Fruit fly (Drosophila melanogaster) whole organism, embryonic: ENCODE results near the gene QIL1.

ENCODE experiments used
- Asciz ChIP-seq: fragments of 200-800 bp; sonication (Bioruptor generic); optimal IDR thresholded peaks from 2 replicates; lab custom pipeline; 2017; ENCODE audit warnings: missing biosample characterization, mild to moderate bottlenecking, missing genetic modification characterization, missing genetic modification reagents
- Atf-2 ChIP-seq: fragments of 200-800 bp; sonication (Bioruptor generic); optimal IDR thresholded peaks from 2 replicates; lab custom pipeline; 2016; ENCODE audit warnings: missing biosample characterization, missing genetic modification characterization
- Awh ChIP-seq: fragments of 200-800 bp; sonication (Bioruptor generic); IDR thresholded peaks from 2 replicates; pipeline ENCODE4, ENCODE4 v1.3.6; 2022; ENCODE audit warnings: missing biosample characterization, missing genetic modification characterization
- CG10366 ChIP-seq: fragments of 200-800 bp; sonication (Bioruptor generic); IDR thresholded peaks from 2 replicates; pipeline ENCODE4 v1.3.6; 2022; ENCODE audit warnings: missing biosample characterization, missing genetic modification characterization
- CG10431 ChIP-seq: fragments of 200-800 bp; sonication (Bioruptor generic); optimal IDR thresholded peaks from 3 replicates; lab custom pipeline; 2018; ENCODE audit warnings: missing biosample characterization, mild to moderate bottlenecking, missing genetic modification characterization
- CG10959 ChIP-seq: fragments of 200-800 bp; sonication (Bioruptor generic); IDR thresholded peaks from 2 replicates; pipeline ENCODE4 v1.3.6; 2022; ENCODE audit warnings: missing biosample characterization, missing genetic modification characterization
- CG11456 ChIP-seq: fragments of 200-800 bp; sonication (Bioruptor generic); IDR thresholded peaks from 3 replicates; pipeline ENCODE4 v1.3.6; 2022; ENCODE audit warnings: missing biosample characterization, missing genetic modification characterization
- CG11504 ChIP-seq: fragments of 200-800 bp; sonication (Bioruptor generic); optimal IDR thresholded peaks from 3 replicates; lab custom pipeline; 2019; ENCODE audit warnings: missing biosample characterization, mild to moderate bottlenecking, missing genetic modification characterization, moderate library complexity
- CG12769 ChIP-seq: fragments of 200-800 bp; sonication (Bioruptor generic); optimal IDR thresholded peaks from 2 replicates; lab custom pipeline; 2019; ENCODE audit warnings: missing biosample characterization, mild to moderate bottlenecking, missing genetic modification characterization, moderate library complexity
- CG13123 ChIP-seq: fragments of 200-800 bp; sonication (Bioruptor generic); optimal IDR thresholded peaks from 2 replicates; lab custom pipeline; 2016; ENCODE audit warnings: missing biosample characterization, missing genetic modification characterization
- CG13424 ChIP-seq: fragments of 200-800 bp; sonication (Bioruptor generic); optimal IDR thresholded peaks from 2 replicates; lab custom pipeline; 2019; ENCODE audit warnings: missing biosample characterization, mild to moderate bottlenecking, missing genetic modification characterization, moderate library complexity
- CG15514 ChIP-seq: fragments of 200-800 bp; sonication (Bioruptor generic); optimal IDR thresholded peaks from 3 replicates; lab custom pipeline; 2017; ENCODE audit warnings: missing biosample characterization, missing genetic modification characterization, mild to moderate bottlenecking, moderate library complexity, missing genetic modification reagents
- CG1603 ChIP-seq: fragments of 200-800 bp; sonication (Bioruptor generic); optimal IDR thresholded peaks from 2 replicates; lab custom pipeline; 2019; ENCODE audit warnings: missing biosample characterization, mild to moderate bottlenecking, missing genetic modification characterization, moderate library complexity
- CG17359 ChIP-seq: fragments of 200-800 bp; sonication (Bioruptor generic); optimal IDR thresholded peaks from 3 replicates; lab custom pipeline; 2018; ENCODE audit warnings: missing biosample characterization, mild to moderate bottlenecking, missing genetic modification characterization, moderate library complexity
- CG17361 ChIP-seq: fragments of 200-800 bp; sonication (Bioruptor generic); IDR thresholded peaks from 3 replicates; pipeline ENCODE4 v1.3.6; 2022; ENCODE audit warnings: missing biosample characterization, missing genetic modification characterization
- CG17385 ChIP-seq: fragments of 200-800 bp; sonication (Bioruptor generic); optimal IDR thresholded peaks from 3 replicates; lab custom pipeline; 2018; ENCODE audit warnings: missing biosample characterization, mild to moderate bottlenecking, missing genetic modification characterization
- CG18599 ChIP-seq: fragments of 200-800 bp; sonication (Bioruptor generic); optimal IDR thresholded peaks from 3 replicates; lab custom pipeline; 2017; ENCODE audit warnings: missing biosample characterization, missing genetic modification characterization, mild to moderate bottlenecking, moderate library complexity, missing genetic modification reagents
- CG18764 ChIP-seq: fragments of 200-800 bp; sonication (Bioruptor generic); optimal IDR thresholded peaks from 3 replicates; lab custom pipeline; 2016; ENCODE audit warnings: missing biosample characterization, missing genetic modification characterization
- CG2120 ChIP-seq: fragments of 200-800 bp; sonication (Bioruptor generic); optimal IDR thresholded peaks from 3 replicates; lab custom pipeline; 2016; ENCODE audit warnings: missing biosample characterization, missing genetic modification characterization
- CG4854 ChIP-seq: fragments of 200-800 bp; sonication (Bioruptor generic); optimal IDR thresholded peaks from 2 replicates; lab custom pipeline; 2016; ENCODE audit warnings: missing biosample characterization, missing genetic modification characterization, inconsistent platforms
- CG5180 ChIP-seq: fragments of 200-800 bp; sonication (Bioruptor generic); optimal IDR thresholded peaks from 3 replicates; lab custom pipeline; 2017; ENCODE audit warnings: missing biosample characterization, missing genetic modification characterization, mild to moderate bottlenecking, moderate library complexity, missing genetic modification reagents
- CG8924 ChIP-seq: fragments of 200-800 bp; optimal IDR thresholded peaks from 3 replicates; lab custom pipeline; 2019; ENCODE audit warnings: missing biosample characterization, mild to moderate bottlenecking, missing genetic modification characterization, moderate library complexity
- CG8944 ChIP-seq: fragments of 200-800 bp; sonication (Bioruptor generic); optimal IDR thresholded peaks from 3 replicates; lab custom pipeline; 2016; ENCODE audit warnings: missing biosample characterization, missing genetic modification characterization
- CG9876 ChIP-seq: fragments of 200-800 bp; sonication (Bioruptor generic); optimal IDR thresholded peaks from 2 replicates; lab custom pipeline; 2016; ENCODE audit warnings: missing biosample characterization, missing genetic modification characterization
- CG9932 ChIP-seq: fragments of 200-800 bp; sonication (Bioruptor generic); IDR thresholded peaks from 2 replicates; pipeline ENCODE4 v1.3.6; 2022; ENCODE audit warnings: missing biosample characterization, missing genetic modification characterization
- CHES-1-like ChIP-seq: fragments of 200-800 bp; sonication (Bioruptor generic); optimal IDR thresholded peaks from 2 replicates; lab custom pipeline; 2016; ENCODE audit warnings: missing biosample characterization, missing genetic modification characterization
- D ChIP-seq, 2 experiments: fragments of 200-800 bp in 1 of 2; fragments of >200 bp in 1 of 2; sonication (Bioruptor generic) in 1 of 2; optimal IDR thresholded peaks; 2 replicates in 1 of 2; 3 replicates in 1 of 2; lab custom pipeline; 2017; ENCODE audit warnings: mild to moderate bottlenecking in 1 of 2, missing biosample characterization in 1 of 2, missing genetic modification characterization in 1 of 2, missing genetic modification reagents in 1 of 2
- Dip2 ChIP-seq: fragments of 200-800 bp; sonication (Bioruptor generic); IDR thresholded peaks from 2 replicates; pipeline ENCODE4 v1.3.6; 2022; ENCODE audit warnings: missing biosample characterization, missing genetic modification characterization
- Doc3 ChIP-seq: fragments of 200-800 bp; sonication (Bioruptor generic); IDR thresholded peaks from 3 replicates; pipeline ENCODE4 v1.3.6; 2022; ENCODE audit warnings: missing biosample characterization, missing genetic modification characterization; ENCODE audit not compliant: partially characterized antibody
- Dref ChIP-seq: fragments of 200-800 bp; sonication (Bioruptor generic); IDR thresholded peaks from 2 replicates; pipeline ENCODE4 v1.3.6; 2022; ENCODE audit warnings: missing biosample characterization, missing genetic modification characterization
- Hr51 ChIP-seq, 2 experiments: fragments of 200-800 bp; sonication (Bioruptor generic); optimal IDR thresholded peaks; 2 replicates in 1 of 2; 3 replicates in 1 of 2; lab custom pipeline; 2016 to 2018; ENCODE audit warnings: missing biosample characterization in 2 of 2, missing genetic modification characterization in 2 of 2, mild to moderate bottlenecking in 1 of 2, moderate library complexity in 1 of 2
- Lpt ChIP-seq: fragments of >200 bp; optimal IDR thresholded peaks from 2 replicates; lab custom pipeline; 2018; ENCODE audit warnings: missing biosample characterization, missing genetic modification characterization
- NFAT ChIP-seq: fragments of 200-800 bp; sonication (Bioruptor generic); IDR thresholded peaks from 2 replicates; pipeline ENCODE4 v1.3.6; 2022; ENCODE audit warnings: missing biosample characterization, missing genetic modification characterization
- Oli ChIP-seq: fragments of 200-800 bp; sonication (Bioruptor generic); optimal IDR thresholded peaks from 2 replicates; lab custom pipeline; 2018; ENCODE audit warnings: missing biosample characterization, mild to moderate bottlenecking, missing genetic modification characterization, moderate library complexity
- PHDP ChIP-seq: fragments of 200-800 bp; sonication (Bioruptor generic); optimal IDR thresholded peaks from 3 replicates; lab custom pipeline; 2018; ENCODE audit warnings: missing biosample characterization, mild to moderate bottlenecking, missing genetic modification characterization, moderate library complexity
- Sox102F ChIP-seq: fragments of 200-800 bp; sonication (Bioruptor generic); optimal IDR thresholded peaks from 2 replicates; lab custom pipeline; 2018; ENCODE audit warnings: missing biosample characterization, mild to moderate bottlenecking, missing genetic modification characterization, moderate library complexity
- ap ChIP-seq: fragments of 200-800 bp; sonication (Bioruptor generic); IDR thresholded peaks from 2 replicates; pipeline ENCODE4 v1.3.6; 2022; ENCODE audit warnings: missing biosample characterization, missing genetic modification characterization
- ato ChIP-seq: fragments of 200-800 bp; sonication (Bioruptor generic); IDR thresholded peaks from 2 replicates; pipeline ENCODE4 v1.3.6; 2022; ENCODE audit warnings: missing biosample characterization, missing genetic modification characterization; ENCODE audit not compliant: partially characterized antibody
- bcd ChIP-seq: fragments of 200-800 bp; sonication (Bioruptor generic); optimal IDR thresholded peaks from 2 replicates; lab custom pipeline; 2017; ENCODE audit warnings: missing biosample characterization, mild to moderate bottlenecking, missing genetic modification characterization
- caup ChIP-seq: fragments of 200-800 bp; sonication (Bioruptor generic); optimal IDR thresholded peaks from 3 replicates; lab custom pipeline; 2017; ENCODE audit warnings: missing biosample characterization, mild to moderate bottlenecking, missing genetic modification characterization, moderate library complexity; ENCODE audit not compliant: severe bottlenecking
- crp ChIP-seq, 2 experiments: fragments of 200-800 bp; sonication (Bioruptor generic); optimal IDR thresholded peaks; 2 replicates in 1 of 2; 3 replicates in 1 of 2; lab custom pipeline; 2017; ENCODE audit warnings: missing biosample characterization in 2 of 2, missing genetic modification characterization in 2 of 2, mild to moderate bottlenecking in 1 of 2, moderate library complexity in 1 of 2
- ftz-f1 ChIP-seq: fragments of 200-800 bp; sonication (Bioruptor generic); optimal IDR thresholded peaks from 2 replicates; lab custom pipeline; 2016; ENCODE audit warnings: missing biosample characterization, missing genetic modification characterization
- fu2 ChIP-seq: fragments of 200-800 bp; sonication (Bioruptor generic); optimal IDR thresholded peaks from 2 replicates; lab custom pipeline; 2016; ENCODE audit warnings: missing biosample characterization, missing genetic modification characterization
- inv ChIP-seq: fragments of 200-800 bp; sonication (Bioruptor generic); IDR thresholded peaks from 2 replicates; pipeline ENCODE4 v1.3.6; 2022; ENCODE audit warnings: missing biosample characterization, missing genetic modification characterization; ENCODE audit not compliant: partially characterized antibody
- lbe ChIP-seq: fragments of 200-800 bp; sonication (Bioruptor generic); optimal IDR thresholded peaks from 2 replicates; lab custom pipeline; 2016; ENCODE audit warnings: missing biosample characterization, mild to moderate bottlenecking, missing genetic modification characterization
- otp ChIP-seq: fragments of 200-800 bp; sonication (Bioruptor generic); IDR thresholded peaks from 3 replicates; pipeline ENCODE4, ENCODE4 v1.3.6; 2022; ENCODE audit warnings: missing biosample characterization, missing genetic modification characterization

Gene QIL1

dm6 chr3L:17486794-17487726 lies 21.3 kb downstream of the QIL1 start, which contains the start of gene Oatp74D (continued):
- TF ChIP-seq CG1603 (tag; lab: Kevin White, UChicago), result peak; percentile 39
- peak; percentile 14 for TF ChIP-seq CG10366
- TF ChIP-seq CHES-1-like (GFP tag; lab: Kevin White, UChicago), result peak; percentile 33
- TF ChIP-seq Lpt (GFP tag; lab: Kevin White, UChicago), result no peak
- peak; percentile 15; the same call in 1 of the 2 replicates for TF ChIP-seq Awh (GFP tag; lab: Robert Waterston, UW)
- peak; percentile 29 for TF ChIP-seq CG15514 (GFP tag; lab: Kevin White, UChicago)
- TF ChIP-seq Dref, result no peak
- peak in 1 of 2 experiments; percentile 32 for TF ChIP-seq crp (GFP tag; optimal IDR thresholded peaks at IDR 0.05; lab: Kevin White, UChicago)
- TF ChIP-seq Hr51 (GFP tag; optimal IDR thresholded peaks at IDR 0.05; lab: Kevin White, UChicago), result peak in 1 of 2 experiments; percentile 10
- peak; percentile 65 for TF ChIP-seq CG17359 (tag; lab: Kevin White, UChicago)
- TF ChIP-seq caup, result peak; percentile 63
- no peak for TF ChIP-seq bcd
- TF ChIP-seq Asciz (GFP tag; lab: Kevin White, UChicago), result peak; percentile 74
- no peak for TF ChIP-seq Dip2 (GFP tag; lab: Robert Waterston, UW)
- peak; percentile 59 for TF ChIP-seq CG18599 (GFP tag; lab: Kevin White, UChicago)
- TF ChIP-seq CG13123, result no peak
- no peak for TF ChIP-seq CG11456 (GFP tag; lab: Robert Waterston, UW)
- peak; percentile 77 for TF ChIP-seq CG12769 (tag; lab: Kevin White, UChicago)
- TF ChIP-seq Sox102F (GFP tag; lab: Kevin White, UChicago), result peak; percentile 18
- peak; percentile 11 for TF ChIP-seq Atf-2 (GFP tag; lab: Kevin White, UChicago)
- peak; percentile 12 for TF ChIP-seq Oli (tag; lab: Kevin White, UChicago)
- TF ChIP-seq D (optimal IDR thresholded peaks at IDR 0.05; lab: Kevin White, UChicago), result no peak
- peak; percentile 63 for TF ChIP-seq D (GFP tag; optimal IDR thresholded peaks at IDR 0.05; lab: Kevin White, UChicago)
- peak; percentile 62; the same call in 1 of the 3 replicates for TF ChIP-seq otp (GFP tag; lab: Robert Waterston, UW)
- no peak; the same call in 2 of the 3 replicates for TF ChIP-seq CG17361 (GFP tag; lab: Robert Waterston, UW)
- peak; percentile 58 for TF ChIP-seq CG9932 (GFP tag; lab: Robert Waterston, UW)
- TF ChIP-seq NFAT, result 0 out of 2 replicates have a peak, but pooled peaks have one; percentile 2
- TF ChIP-seq CG10431 (GFP tag; lab: Kevin White, UChicago), result peak; percentile 33
- TF ChIP-seq CG9876 (GFP tag; lab: Kevin White, UChicago), result no peak
- TF ChIP-seq CG8924, result peak; percentile 75
- TF ChIP-seq CG18764 (GFP tag; lab: Kevin White, UChicago), result no peak
- no peak for TF ChIP-seq fu2 (GFP tag; lab: Kevin White, UChicago)
- peak; percentile 48 for TF ChIP-seq lbe (GFP tag; lab: Kevin White, UChicago)
- peak; percentile 56 for TF ChIP-seq CG5180
- peak; percentile 23 for TF ChIP-seq CG11504 (tag; lab: Kevin White, UChicago)
- TF ChIP-seq CG10959 (GFP tag; lab: Robert Waterston, UW), result no peak
- TF ChIP-seq PHDP, result peak; percentile 8
- no peak for TF ChIP-seq ato
- peak; percentile 45 for TF ChIP-seq CG13424
- no peak for TF ChIP-seq CG4854 (GFP tag; lab: Kevin White, UChicago)
- TF ChIP-seq ftz-f1 (GFP tag; lab: Kevin White, UChicago), result peak; percentile 74
- TF ChIP-seq Doc3 (GFP tag; lab: Robert Waterston, UW), result no peak
- peak; percentile 70 for TF ChIP-seq CG2120 (GFP tag; lab: Kevin White, UChicago)
- TF ChIP-seq CG17385 (GFP tag; lab: Kevin White, UChicago), result no peak
- TF ChIP-seq inv, result peak; percentile 13; the same call in 1 of the 2 replicates
- no peak for TF ChIP-seq ap (GFP tag; lab: Robert Waterston, UW)
- TF ChIP-seq CG8944 (GFP tag; lab: Kevin White, UChicago), result peak; percentile 0
